Fruit fly (Drosophila melanogaster) whole organism, pupa: ENCODE results near the gene CG32486.

Source experiments
- CG12605 ChIP-seq: fragments of 200-800 bp; sonication (Bioruptor generic); IDR thresholded peaks from 2 replicates; pipeline ENCODE4 v1.3.6; 2022; ENCODE audit warnings: missing biosample characterization, missing genetic modification characterization
- CG14655 ChIP-seq: fragments of 200-800 bp; sonication (Bioruptor generic); optimal IDR thresholded peaks from 3 replicates; lab custom pipeline; 2017; ENCODE audit warnings: mild to moderate bottlenecking, missing biosample characterization, missing genetic modification reagents, missing genetic modification characterization
- CG17806 ChIP-seq: fragments of 200-800 bp; sonication (Bioruptor generic); optimal IDR thresholded peaks from 2 replicates; lab custom pipeline; 2018; ENCODE audit warnings: missing biosample characterization, mild to moderate bottlenecking, missing genetic modification characterization, moderate library complexity
- CG32121 ChIP-seq: fragments of 200-800 bp; sonication (Bioruptor generic); IDR thresholded peaks from 2 replicates; pipeline ENCODE4 v1.3.6; 2022; ENCODE audit warnings: missing biosample characterization, missing genetic modification characterization
- CG34367 ChIP-seq: fragments of 200-800 bp; sonication (Bioruptor generic); optimal IDR thresholded peaks from 2 replicates; lab custom pipeline; 2018; ENCODE audit warnings: missing biosample characterization, mild to moderate bottlenecking, missing genetic modification characterization
- CG8301 ChIP-seq: fragments of 200-800 bp; sonication (Bioruptor generic); optimal IDR thresholded peaks from 2 replicates; lab custom pipeline; 2018; ENCODE audit warnings: missing biosample characterization, mild to moderate bottlenecking, missing genetic modification characterization
- D1 ChIP-seq: fragments of 200-800 bp; sonication (Bioruptor generic); optimal IDR thresholded peaks from 2 replicates; lab custom pipeline; 2018; ENCODE audit warnings: missing biosample characterization, mild to moderate bottlenecking, missing genetic modification characterization, moderate library complexity
- EcR ChIP-seq: fragments of 200-800 bp; sonication (Bioruptor generic); optimal IDR thresholded peaks from 3 replicates; lab custom pipeline; 2019; ENCODE audit warnings: missing biosample characterization, missing genetic modification characterization, mild to moderate bottlenecking, moderate library complexity, missing genetic modification reagents
- Pif1A ChIP-seq: fragments of 200-800 bp; sonication (Bioruptor generic); optimal IDR thresholded peaks from 3 replicates; lab custom pipeline; 2016; ENCODE audit warnings: missing biosample characterization, missing genetic modification characterization
- rn ChIP-seq: fragments of 200-800 bp; sonication (Bioruptor generic); IDR thresholded peaks from 2 replicates; pipeline ENCODE4 v1.3.6; 2022; ENCODE audit warnings: missing biosample characterization, missing genetic modification characterization

CG32486 gene

dm6 chr3L:3015969-3016368 lies 54.7 kb downstream of the CG32486 start, which contains the start of gene CG32488:
TSS of gene CG32488 (minus strand) at chr3L:3016069.
- TF ChIP-seq CG17806 (tag; lab: Kevin White, UChicago) = no peak
- TF ChIP-seq CG8301 = no peak
- no peak for TF ChIP-seq CG12605 (GFP tag; lab: Robert Waterston, UW)

DNA sequence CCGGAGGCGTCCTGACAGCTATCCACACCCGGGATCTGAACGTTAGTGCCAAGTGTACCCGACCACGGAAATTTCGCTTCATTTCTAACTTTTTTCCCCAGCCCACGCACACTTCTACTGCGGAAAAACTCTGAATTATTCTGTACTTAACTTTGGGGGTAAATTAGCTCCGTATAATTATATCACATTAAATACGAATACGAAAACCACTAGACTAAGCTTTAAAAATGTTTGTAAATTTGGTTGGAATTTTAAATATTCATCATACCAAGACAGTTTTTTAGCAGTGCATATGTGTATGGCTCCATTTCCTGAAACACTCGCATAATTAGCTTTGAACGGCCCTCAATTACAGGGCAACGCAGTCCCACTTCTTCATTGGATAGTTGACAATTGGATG lies 57.1 kb downstream of the CG32486 start:
- TF ChIP-seq Pif1A (GFP tag; lab: Kevin White, UChicago) (no peak), rn (no peak), CG34367 (tag; lab: Kevin White, UChicago) (no peak), CG32121 (no peak), EcR (no peak), D1 (no peak), CG14655 (GFP tag; lab: Kevin White, UChicago) (no peak)
